Worm (Caenorhabditis elegans) whole organism, L4 larva: ENCODE results near the gene gck-4.

Experiments
- ceh-82 ChIP-seq: sonication (generic microtip); optimal IDR thresholded peaks from 2 replicates; lab custom pipeline; 2017; ENCODE audit warnings: missing biosample characterization, missing genetic modification characterization
- lin-1 ChIP-seq: fragments of 200-800 bp; sonication (Bioruptor generic); IDR thresholded peaks from 2 replicates; pipeline ENCODE4 v1.3.6; 2022; ENCODE audit warnings: missing genetic modification reagents, missing genetic modification characterization, missing compliant biosample characterization
- nhr-111 ChIP-seq: fragments of 200-800 bp; sonication (Bioruptor generic); optimal IDR thresholded peaks from 2 replicates; lab custom pipeline; 2018; ENCODE audit warnings: mild to moderate bottlenecking, missing genetic modification characterization, missing compliant biosample characterization
- nhr-41 ChIP-seq: fragments of 200-800 bp; sonication (Bioruptor generic); IDR thresholded peaks from 2 replicates; pipeline ENCODE4 v1.3.6; 2022; ENCODE audit warnings: missing genetic modification reagents, missing genetic modification characterization, missing compliant biosample characterization
- nhr-42 ChIP-seq: fragments of 200-800 bp; sonication (Bioruptor generic); IDR thresholded peaks from 2 replicates; pipeline ENCODE4 v1.3.6; 2022; ENCODE audit warnings: missing genetic modification characterization, missing compliant biosample characterization

ce11 chrX:13646798-13647197 lies 30.2 kb upstream of the gck-4 start, which contains the start of gene acr-9:
- TF ChIP-seq nhr-41 (GFP tag; lab: Robert Waterston, UW) (no peak), nhr-42 (GFP tag; lab: Robert Waterston, UW) (no peak), lin-1 (GFP tag; lab: Robert Waterston, UW) (no peak), ceh-82 (tag; lab: Kevin White, UChicago) (no peak), nhr-111 (GFP tag; lab: Kevin White, UChicago) (no peak)
